Fruit fly (Drosophila melanogaster): Measurements from ENCODE around the gene bnk.

Gene bnk

dm6 chr3R:31213227-31213626, 20.1 kb downstream of the bnk start, which contains the start of the genes Zwilch and CG1542 (continued):
- no peak for TF ChIP-seq gsb (GFP tag; IDR thresholded peaks at IDR 0.05)
- no peak for TF ChIP-seq dan (GFP tag; IDR thresholded peaks at IDR 0.05)
- TF ChIP-seq CG11696 (GFP tag; IDR thresholded peaks at IDR 0.05), result no peak
- no peak for TF ChIP-seq CG9215 (GFP tag; IDR thresholded peaks at IDR 0.05)
- TF ChIP-seq CG6175 (GFP tag; IDR thresholded peaks at IDR 0.05), result no peak
- TF ChIP-seq CG2202 (tag; optimal IDR thresholded peaks at IDR 0.05), result no peak
- TF ChIP-seq CG4730 (GFP tag; IDR thresholded peaks at IDR 0.05), result no peak
- peak; percentile 73 for TF ChIP-seq Myb (GFP tag; optimal IDR thresholded peaks at IDR 0.05)
- TF ChIP-seq CG18619 (GFP tag; optimal IDR thresholded peaks at IDR 0.05), result no peak
- TF ChIP-seq bowl (GFP tag; IDR thresholded peaks at IDR 0.05), result no peak
- TF ChIP-seq CG17568 (GFP tag; optimal IDR thresholded peaks at IDR 0.05), result no peak
- no peak for TF ChIP-seq unpg (GFP tag; optimal IDR thresholded peaks at IDR 0.05)
- TF ChIP-seq Lhr (GFP tag; optimal IDR thresholded peaks at IDR 0.05), result no peak
- peak; percentile 91 for TF ChIP-seq MBD-R2 (GFP tag; IDR thresholded peaks at IDR 0.05)
- no peak for TF ChIP-seq Vsx1 (GFP tag; optimal IDR thresholded peaks at IDR 0.05)
- no peak for TF ChIP-seq dimm (GFP tag; IDR thresholded peaks at IDR 0.05)
- peak; percentile 25 for TF ChIP-seq CoRest (tag; optimal IDR thresholded peaks at IDR 0.05)
- no peak for TF ChIP-seq CG8944 (GFP tag; optimal IDR thresholded peaks at IDR 0.05)
- TF ChIP-seq Hr3 (GFP tag; optimal IDR thresholded peaks at IDR 0.05), result no peak
- no peak for TF ChIP-seq CG13424 (tag; optimal IDR thresholded peaks at IDR 0.05)
- no peak for TF ChIP-seq mld (GFP tag; IDR thresholded peaks at IDR 0.05; ENCODE audit: partially characterized antibody)
- peak; percentile 76 for TF ChIP-seq Ets97D (GFP tag; optimal IDR thresholded peaks at IDR 0.05)
- TF ChIP-seq CG17802 (tag; optimal IDR thresholded peaks at IDR 0.05), result no peak
- no peak for TF ChIP-seq CG2678 (tag; optimal IDR thresholded peaks at IDR 0.05)
- no peak for TF ChIP-seq Jarid2 (GFP tag; optimal IDR thresholded peaks at IDR 0.05)
- TF ChIP-seq H15 (GFP tag; IDR thresholded peaks at IDR 0.05), result no peak
- no peak for TF ChIP-seq Dip3 (GFP tag; optimal IDR thresholded peaks at IDR 0.05)
- peak; percentile 83 for TF ChIP-seq bbx (GFP tag; IDR thresholded peaks at IDR 0.05; ENCODE audit: partially characterized antibody)
- no peak for TF ChIP-seq CG7372 (GFP tag; IDR thresholded peaks at IDR 0.05)
- TF ChIP-seq tap (tag; optimal IDR thresholded peaks at IDR 0.05), result no peak
- no peak for TF ChIP-seq gcm (GFP tag; optimal IDR thresholded peaks at IDR 0.05)
- TF ChIP-seq Abd-B (GFP tag; optimal IDR thresholded peaks at IDR 0.05), result peak; percentile 45
- peak; percentile 79 for TF ChIP-seq nerfin-2 (GFP tag; IDR thresholded peaks at IDR 0.05; ENCODE audit: partially characterized antibody)
- no peak for TF ChIP-seq CG9609 (GFP tag; optimal IDR thresholded peaks at IDR 0.05)
- TF ChIP-seq h (optimal IDR thresholded peaks at IDR 0.05), result no peak
- no peak for TF ChIP-seq da (GFP tag; optimal IDR thresholded peaks at IDR 0.05)
- TF ChIP-seq CG7963 (GFP tag; IDR thresholded peaks at IDR 0.05; ENCODE audit: partially characterized antibody), result peak; percentile 74
- TF ChIP-seq croc (GFP tag; conservative IDR thresholded peaks at IDR 0.05), result no peak
- TF ChIP-seq Stat92E (GFP tag; optimal IDR thresholded peaks at IDR 0.05), result peak in 1 of 3 experiments; percentile 23
- no peak for TF ChIP-seq CG10654 (GFP tag; optimal IDR thresholded peaks at IDR 0.05)
- TF ChIP-seq lov (optimal IDR thresholded peaks at IDR 0.05), result no peak
- TF ChIP-seq lov (GFP tag; IDR thresholded peaks at IDR 0.05), result no peak
- TF ChIP-seq CG1603 (tag; optimal IDR thresholded peaks at IDR 0.05), result no peak
- no peak for TF ChIP-seq B-H2 (GFP tag; optimal IDR thresholded peaks at IDR 0.05)
- no peak for TF ChIP-seq Lim3 (GFP tag; IDR thresholded peaks at IDR 0.05)
- no peak for TF ChIP-seq Neu2 (GFP tag; optimal IDR thresholded peaks at IDR 0.05; ENCODE audit: borderline replicate concordance)
- no peak for TF ChIP-seq fd96Cb (tag; optimal IDR thresholded peaks at IDR 0.05)
- TF ChIP-seq Kr (GFP tag; optimal IDR thresholded peaks at IDR 0.05), result no peak
- no peak for TF ChIP-seq Nf-YC (tag; optimal IDR thresholded peaks at IDR 0.05)
- no peak for TF ChIP-seq fu2 (GFP tag; optimal IDR thresholded peaks at IDR 0.05)
- TF ChIP-seq Fer1 (GFP tag; optimal IDR thresholded peaks at IDR 0.05), result no peak
- TF ChIP-seq kay (GFP tag; optimal IDR thresholded peaks at IDR 0.05), result no peak
